Worm (Caenorhabditis elegans) whole organism, mixed stage, embryonic: ENCODE measurements around the gene C46F11.5.

Experiments
- blmp-1 ChIP-seq: fragments of 150-350 bp; optimal IDR thresholded peaks from 2 replicates; lab custom pipeline; 2014; ENCODE audit warnings: missing biosample characterization, missing genetic modification characterization
- elt-1 ChIP-seq: sonication (generic microtip); optimal IDR thresholded peaks from 2 replicates; lab custom pipeline; 2017; ENCODE audit warnings: missing genetic modification characterization, mild to moderate bottlenecking, missing compliant biosample characterization, antibody characterized with exemption, moderate library complexity, borderline replicate concordance; ENCODE audit not compliant: insufficient read depth
- lin-13 ChIP-seq: fragments of 150-350 bp; optimal IDR thresholded peaks from 2 replicates; lab custom pipeline; 2014; ENCODE audit warnings: missing biosample characterization, missing genetic modification characterization
- lsy-2 ChIP-seq: fragments of 150-350 bp; optimal IDR thresholded peaks from 2 replicates; lab custom pipeline; 2014; ENCODE audit warnings: missing biosample characterization, missing genetic modification characterization
- mep-1 ChIP-seq: fragments of 150-350 bp; optimal IDR thresholded peaks from 2 replicates; lab custom pipeline; 2017; ENCODE audit warnings: missing biosample characterization, missing genetic modification reagents, missing genetic modification characterization, inconsistent platforms
- nhr-237 ChIP-seq: fragments of 150-350 bp; optimal IDR thresholded peaks from 2 replicates; lab custom pipeline; 2014; ENCODE audit warnings: missing biosample characterization, missing genetic modification characterization
- nhr-28 ChIP-seq: fragments of 150-350 bp; optimal IDR thresholded peaks from 2 replicates; lab custom pipeline; 2014; ENCODE audit warnings: missing biosample characterization, missing genetic modification characterization
- nhr-76 ChIP-seq: sonication (generic microtip); optimal IDR thresholded peaks from 2 replicates; lab custom pipeline; 2017; ENCODE audit warnings: missing biosample characterization, missing genetic modification characterization
- pha-4 ChIP-seq: fragments of 150-350 bp; optimal IDR thresholded peaks from 2 replicates; lab custom pipeline; 2018; ENCODE audit warnings: missing biosample characterization, missing genetic modification reagents, missing genetic modification characterization
- sptf-1 ChIP-seq: sonication (generic microtip); optimal IDR thresholded peaks from 2 replicates; lab custom pipeline; 2017; ENCODE audit warnings: mild to moderate bottlenecking, missing genetic modification characterization, moderate library complexity, missing compliant biosample characterization
- unc-62 ChIP-seq: fragments of 150-350 bp; optimal IDR thresholded peaks from 2 replicates; lab custom pipeline; 2014; ENCODE audit warnings: missing biosample characterization, missing genetic modification reagents, missing genetic modification characterization
- ztf-11 ChIP-seq: fragments of 150-350 bp; optimal IDR thresholded peaks from 2 replicates; lab custom pipeline; 2014; ENCODE audit warnings: missing biosample characterization, missing genetic modification characterization

ce11 chrIII:3619621-3620261 lies 37.7 kb downstream of the C46F11.5 start:
- TF ChIP-seq nhr-76 (tag; lab: Kevin White, UChicago) = no peak
- no peak for TF ChIP-seq unc-62 (GFP tag; lab: Kevin White, UChicago)
- TF ChIP-seq elt-1 (tag; lab: Kevin White, UChicago) = no peak
- no peak for TF ChIP-seq lin-13 (tag; lab: Kevin White, UChicago)
- TF ChIP-seq blmp-1 (tag; lab: Kevin White, UChicago) = no peak
- no peak for TF ChIP-seq ztf-11 (tag; lab: Kevin White, UChicago)
- TF ChIP-seq nhr-28 (tag; lab: Kevin White, UChicago) = no peak
- no peak for TF ChIP-seq nhr-237 (tag; lab: Kevin White, UChicago)
- no peak for TF ChIP-seq mep-1 (tag; lab: Kevin White, UChicago)
- no peak for TF ChIP-seq lsy-2 (tag; lab: Kevin White, UChicago)
- TF ChIP-seq pha-4 (tag; lab: Kevin White, UChicago) = no peak
- TF ChIP-seq sptf-1 (tag; lab: Kevin White, UChicago) = no peak
